Fruit fly (Drosophila melanogaster): Measurements from ENCODE around the gene CG14963.

The CG14963 gene

dm6 chr3L:3194059-3194458 is 21.7 kb upstream of the CG14963 start (continued):
- TF ChIP-seq CG17186 (GFP tag; optimal IDR thresholded peaks at IDR 0.05) (peak; percentile 47), CG34224 (GFP tag; IDR thresholded peaks at IDR 0.05; ENCODE audit: partially characterized antibody) (no peak), CG2889 (GFP tag; IDR thresholded peaks at IDR 0.05) (peak; percentile 81), CG3407 (GFP tag; optimal IDR thresholded peaks at IDR 0.05) (peak; percentile 80), toy (GFP tag; IDR thresholded peaks at IDR 0.05) (peak; percentile 72), Opbp (GFP tag; IDR thresholded peaks at IDR 0.05; ENCODE audit: partially characterized antibody) (no peak), lab (GFP tag; optimal IDR thresholded peaks at IDR 0.05) (peak; percentile 97), Asciz (GFP tag; optimal IDR thresholded peaks at IDR 0.05) (peak; percentile 94), gt (GFP tag; IDR thresholded peaks at IDR 0.05) (peak; percentile 78), CG12299 (tag; optimal IDR thresholded peaks at IDR 0.05) (peak; percentile 93), Nf-YA (GFP tag; IDR thresholded peaks at IDR 0.05) (peak; percentile 88), amos (GFP tag; IDR thresholded peaks at IDR 0.05; ENCODE audit: partially characterized antibody) (no peak), dan (GFP tag; IDR thresholded peaks at IDR 0.05) (peak; percentile 75), croc (GFP tag; conservative IDR thresholded peaks at IDR 0.05) (peak; percentile 88), CG15073 (GFP tag; optimal IDR thresholded peaks at IDR 0.05) (peak; percentile 76), tgo (GFP tag; IDR thresholded peaks at IDR 0.05) (peak; percentile 93), CG9727 (GFP tag; optimal IDR thresholded peaks at IDR 0.05) (peak; percentile 94), CG13424 (tag; optimal IDR thresholded peaks at IDR 0.05) (peak; percentile 93), CG4617 (GFP tag; optimal IDR thresholded peaks at IDR 0.05; ENCODE audit: borderline replicate concordance) (peak; percentile 61), Mes4 (GFP tag; optimal IDR thresholded peaks at IDR 0.05) (peak; percentile 8), eyg (GFP tag; optimal IDR thresholded peaks at IDR 0.05) (no peak), ase (GFP tag; IDR thresholded peaks at IDR 0.05) (peak; percentile 88), CG4360 (GFP tag; IDR thresholded peaks at IDR 0.05) (peak; percentile 71), HLH4C (GFP tag; IDR thresholded peaks at IDR 0.05; ENCODE audit: partially characterized antibody) (no peak), wor (GFP tag; IDR thresholded peaks at IDR 0.05) (peak; percentile 84), vnd (GFP tag; IDR thresholded peaks at IDR 0.05; ENCODE audit: partially characterized antibody) (no peak), CG9215 (GFP tag; IDR thresholded peaks at IDR 0.05) (peak; percentile 78), Dp (GFP tag; optimal IDR thresholded peaks at IDR 0.05) (no peak), exex (tag; optimal IDR thresholded peaks at IDR 0.05) (peak; percentile 58), Eip74EF (GFP tag; optimal IDR thresholded peaks at IDR 0.05) (peak in 1 of 2 experiments; percentile 91), CG32772 (GFP tag; IDR thresholded peaks at IDR 0.05) (peak; percentile 93), Bdp1 (GFP tag; optimal IDR thresholded peaks at IDR 0.05) (peak; percentile 75), z (GFP tag; IDR thresholded peaks at IDR 0.05) (0 out of 3 replicates have a peak, but pooled peaks have one; percentile 32), CG7357 (GFP tag; IDR thresholded peaks at IDR 0.05) (peak; percentile 82), hkb (optimal IDR thresholded peaks at IDR 0.05) (no peak), hkb (GFP tag; IDR thresholded peaks at IDR 0.05) (peak; percentile 97), insv (GFP tag; optimal IDR thresholded peaks at IDR 0.05) (peak in 1 of 2 experiments; percentile 11), salm (tag; optimal IDR thresholded peaks at IDR 0.05) (peak; percentile 90), Deaf1 (tag; optimal IDR thresholded peaks at IDR 0.05) (peak; percentile 74), disco-r (GFP tag; optimal IDR thresholded peaks at IDR 0.05) (peak; percentile 28), kah (GFP tag; optimal IDR thresholded peaks at IDR 0.05) (peak; percentile 88), Side (GFP tag; optimal IDR thresholded peaks at IDR 0.05) (peak; percentile 41), Neu2 (GFP tag; optimal IDR thresholded peaks at IDR 0.05; ENCODE audit: borderline replicate concordance) (no peak), Gsc (GFP tag; IDR thresholded peaks at IDR 0.05) (peak; percentile 86), kay (GFP tag; optimal IDR thresholded peaks at IDR 0.05) (peak; percentile 80), CG31388 (GFP tag; optimal IDR thresholded peaks at IDR 0.05) (peak; percentile 64), zen2 (GFP tag; IDR thresholded peaks at IDR 0.05; ENCODE audit: partially characterized antibody) (no peak), CG14860 (GFP tag; IDR thresholded peaks at IDR 0.05; ENCODE audit: partially characterized antibody) (no peak), bsh (GFP tag; optimal IDR thresholded peaks at IDR 0.05) (peak; percentile 96 to 97), CG32767 (GFP tag; IDR thresholded peaks at IDR 0.05) (peak; percentile 90)
